Worm (Caenorhabditis elegans): ENCODE measurements around the gene C08E3.13.

DNA sequence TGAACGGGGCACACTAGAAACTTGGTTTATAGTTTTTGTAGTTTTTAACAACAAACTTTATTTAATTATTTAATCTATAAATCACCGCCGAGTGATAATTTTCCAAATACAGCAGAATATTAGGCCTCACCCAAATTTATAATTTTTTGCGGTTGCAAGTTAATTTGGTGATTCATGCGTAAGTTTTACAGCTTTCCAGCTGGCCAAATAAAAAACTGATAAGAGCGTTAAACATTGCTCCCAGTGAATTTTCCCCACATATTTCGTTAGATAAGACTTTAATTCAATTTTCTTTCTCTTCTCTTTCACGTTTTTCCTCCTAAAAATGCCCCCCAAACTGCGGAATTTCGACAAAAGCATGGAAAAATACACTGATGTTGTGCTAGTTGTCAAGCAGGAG, 30.6 kb downstream of the C08E3.13 start, which contains the start of gene bath-47:
- TF ChIP-seq ama-1 (optimal IDR thresholded peaks at IDR 0.05) (no peak), tbx-11 (GFP tag; IDR thresholded peaks at IDR 0.05) (no peak), tra-4 (tag; optimal IDR thresholded peaks at IDR 0.05) (no peak), hnd-1 (tag; optimal IDR thresholded peaks at IDR 0.05) (no peak), pes-1 (GFP tag; IDR thresholded peaks at IDR 0.05) (no peak), aly-1 (tag; optimal IDR thresholded peaks at IDR 0.05) (no peak), scrt-1 (GFP tag; IDR thresholded peaks at IDR 0.05) (no peak), B0310.2 (tag; optimal IDR thresholded peaks at IDR 0.05) (no peak), ets-7 (tag; optimal IDR thresholded peaks at IDR 0.05) (no peak), tbx-37 (GFP tag; conservative IDR thresholded peaks at IDR 0.05) (no peak)
